Worm (Caenorhabditis elegans) whole organism, L3 larva: ENCODE results near the gene C54E10.6.
A peak's percentile ranks its signal among the peaks of the same experiment; 100 is the strongest.

Experiments
- egl-27 ChIP-seq: sonication (generic microtip); optimal IDR thresholded peaks from 4 replicates; lab custom pipeline; 2017; ENCODE audit warnings: missing biosample characterization, missing genetic modification reagents, missing genetic modification characterization
- pqm-1 ChIP-seq: fragments of 150-350 bp; optimal IDR thresholded peaks from 2 replicates; lab custom pipeline; 2017; ENCODE audit warnings: missing biosample characterization, missing genetic modification characterization, inconsistent platforms
- snpc-4 ChIP-seq: fragments of 150-350 bp; optimal IDR thresholded peaks from 2 replicates; lab custom pipeline; 2014; ENCODE audit warnings: missing biosample characterization, missing genetic modification characterization
- zag-1 ChIP-seq: fragments of 150-350 bp; optimal IDR thresholded peaks from 2 replicates; lab custom pipeline; 2014; ENCODE audit warnings: missing biosample characterization, missing genetic modification characterization

ce11 chrV:18776245-18776737 is 32.2 kb downstream of the C54E10.6 start, which contains the start of gene Y17D7B.4:
- TF ChIP-seq egl-27 (no peak), snpc-4 (tag; lab: Kevin White, UChicago) (no peak), pqm-1 (tag; lab: Kevin White, UChicago) (peak; percentile 18), zag-1 (tag; lab: Kevin White, UChicago) (no peak)
